Worm (Caenorhabditis elegans): ENCODE results near the gene msp-10.

The msp-10 gene

ce11 chrIV:9840984-9841590 is 3.6 kb downstream of the msp-10 start, which contains the start of the genes kin-24 and msp-56:
TSS of gene kin-24 (minus strand) at chrIV:9841084.
TSS of gene msp-56 (plus strand) at chrIV:9841540.
- no peak for TF ChIP-seq nhr-28 (tag; optimal IDR thresholded peaks at IDR 0.05)
- TF ChIP-seq lsy-12 (tag; optimal IDR thresholded peaks at IDR 0.05) = no peak
- TF ChIP-seq tbx-2 (tag; optimal IDR thresholded peaks at IDR 0.05) = no peak
- no peak for TF ChIP-seq nhr-67 (tag; optimal IDR thresholded peaks at IDR 0.05)
- no peak for TF ChIP-seq ceh-28 (tag; optimal IDR thresholded peaks at IDR 0.05)
- no peak for TF ChIP-seq elt-2 (tag; optimal IDR thresholded peaks at IDR 0.05)
- no peak for TF ChIP-seq nhr-25 (tag; optimal IDR thresholded peaks at IDR 0.05)
- no peak for TF ChIP-seq ztf-11 (tag; optimal IDR thresholded peaks at IDR 0.05)
- TF ChIP-seq nfya-1 (tag; optimal IDR thresholded peaks at IDR 0.05; ENCODE audit: insufficient read depth) = no peak
- TF ChIP-seq snpc-4 (tag; optimal IDR thresholded peaks at IDR 0.05) = no peak

ce11 chrIV:9842071-9842470 is 4.6 kb downstream of the msp-10 start, which contains the start of gene K07F5.17:
TSS of gene K07F5.17 (plus strand) at chrIV:9842371.
- TF ChIP-seq lsy-12 (tag; optimal IDR thresholded peaks at IDR 0.05) = no peak
- TF ChIP-seq lin-15B (tag; optimal IDR thresholded peaks at IDR 0.05) = no peak
- no peak for TF ChIP-seq eor-1 (tag; optimal IDR thresholded peaks at IDR 0.05)
- no peak for TF ChIP-seq aly-2 (tag; optimal IDR thresholded peaks at IDR 0.05)

ce11 chrIV:9843760-9844159 is 6.3 kb downstream of the msp-10 start, which contains the start of gene nspd-2:
TSS of gene nspd-2 (plus strand) at chrIV:9844060.
- TF ChIP-seq nhr-28 (tag; optimal IDR thresholded peaks at IDR 0.05) = no peak
- TF ChIP-seq snpc-4 (tag; optimal IDR thresholded peaks at IDR 0.05) = no peak
- no peak for TF ChIP-seq nhr-23 (tag; optimal IDR thresholded peaks at IDR 0.05)
- no peak for TF ChIP-seq lsy-12 (tag; optimal IDR thresholded peaks at IDR 0.05)
- TF ChIP-seq nhr-25 (tag; optimal IDR thresholded peaks at IDR 0.05) = no peak
- TF ChIP-seq lin-15B (tag; optimal IDR thresholded peaks at IDR 0.05) = no peak
- no peak for TF ChIP-seq pha-4 (tag; optimal IDR thresholded peaks at IDR 0.05)
- TF ChIP-seq fkh-2 (tag; optimal IDR thresholded peaks at IDR 0.05) = no peak
- no peak for TF ChIP-seq ztf-11 (tag; optimal IDR thresholded peaks at IDR 0.05)
- TF ChIP-seq nhr-67 (tag; optimal IDR thresholded peaks at IDR 0.05) = no peak
- TF ChIP-seq zag-1 (tag; optimal IDR thresholded peaks at IDR 0.05) = no peak
- TF ChIP-seq nhr-76 (tag; optimal IDR thresholded peaks at IDR 0.05) = no peak
- TF ChIP-seq egl-5 (tag; optimal IDR thresholded peaks at IDR 0.05) = no peak
- TF ChIP-seq ceh-16 (tag; optimal IDR thresholded peaks at IDR 0.05) = no peak
- no peak for TF ChIP-seq elt-2 (tag; optimal IDR thresholded peaks at IDR 0.05)
- TF ChIP-seq ceh-82 (tag; optimal IDR thresholded peaks at IDR 0.05) = no peak

ce11 chrIV:9846574-9846973 is 9.1 kb downstream of the msp-10 start, which contains the start of gene K07F5.6:
TSS of gene K07F5.6 (minus strand) at chrIV:9846674.
- TF ChIP-seq mdl-1 (tag; optimal IDR thresholded peaks at IDR 0.05) = no peak
- no peak for TF ChIP-seq lsy-12 (tag; optimal IDR thresholded peaks at IDR 0.05)
- TF ChIP-seq zag-1 (tag; optimal IDR thresholded peaks at IDR 0.05) = no peak
- TF ChIP-seq ceh-16 (tag; optimal IDR thresholded peaks at IDR 0.05) = no peak
- no peak for TF ChIP-seq lin-39 (tag; optimal IDR thresholded peaks at IDR 0.05)
- TF ChIP-seq jun-1 (tag; optimal IDR thresholded peaks at IDR 0.05) = no peak
- no peak for TF ChIP-seq fkh-10 (GFP tag; optimal IDR thresholded peaks at IDR 0.05)
- TF ChIP-seq R02D3.7 (tag; optimal IDR thresholded peaks at IDR 0.05) = no peak
- no peak for TF ChIP-seq lin-15B (tag; optimal IDR thresholded peaks at IDR 0.05)
- no peak for TF ChIP-seq nhr-23 (tag; optimal IDR thresholded peaks at IDR 0.05)
- no peak for TF ChIP-seq ama-1 (optimal IDR thresholded peaks at IDR 0.05)
- no peak for TF ChIP-seq nfya-1 (tag; optimal IDR thresholded peaks at IDR 0.05; ENCODE audit: insufficient read depth)
- TF ChIP-seq eor-1 (tag; optimal IDR thresholded peaks at IDR 0.05) = no peak
- TF ChIP-seq elt-2 (tag; optimal IDR thresholded peaks at IDR 0.05) = no peak
- no peak for TF ChIP-seq ztf-11 (tag; optimal IDR thresholded peaks at IDR 0.05)
- TF ChIP-seq fos-1 (tag; optimal IDR thresholded peaks at IDR 0.05) = no peak

- TF ChIP-seq mdl-1 (tag; optimal IDR thresholded peaks at IDR 0.05) = no peak
- TF ChIP-seq nhr-25 (tag; optimal IDR thresholded peaks at IDR 0.05) = no peak
- no peak for TF ChIP-seq lsy-12 (tag; optimal IDR thresholded peaks at IDR 0.05)
- no peak for TF ChIP-seq ceh-82 (tag; optimal IDR thresholded peaks at IDR 0.05)
- TF ChIP-seq unc-62 (GFP tag; optimal IDR thresholded peaks at IDR 0.05) = no peak
- no peak for TF ChIP-seq tbx-2 (tag; optimal IDR thresholded peaks at IDR 0.05)
- TF ChIP-seq eor-1 (tag; optimal IDR thresholded peaks at IDR 0.05) = no peak
- no peak for TF ChIP-seq jun-1 (tag; optimal IDR thresholded peaks at IDR 0.05)
- no peak for TF ChIP-seq nhr-23 (tag; optimal IDR thresholded peaks at IDR 0.05)
- TF ChIP-seq nhr-12 (tag; optimal IDR thresholded peaks at IDR 0.05) = no peak
- TF ChIP-seq nhr-237 (tag; optimal IDR thresholded peaks at IDR 0.05) = no peak
- TF ChIP-seq ceh-16 (tag; optimal IDR thresholded peaks at IDR 0.05) = no peak
- no peak for TF ChIP-seq ztf-4 (tag; optimal IDR thresholded peaks at IDR 0.05)
- TF ChIP-seq elt-2 (tag; optimal IDR thresholded peaks at IDR 0.05) = no peak
Measured at ce11 chrIV:9848075-9848474, 10.6 kb downstream of the msp-10 start, which contains the start of gene K07F5.7. TSS of gene K07F5.7 (minus strand) at chrIV:9848175.
